Fruit fly (Drosophila melanogaster) Kc167 (cell line): ENCODE results near the gene CG5180.

Source experiments
- Myc ChIP-seq: fragments of >200 bp; optimal IDR thresholded peaks from 2 replicates; lab custom pipeline; 2017; ENCODE audit warnings: missing external identifiers
- Sin3A ChIP-seq: fragments of >200 bp; optimal IDR thresholded peaks from 2 replicates; lab custom pipeline; 2018; ENCODE audit warnings: missing external identifiers
- h ChIP-seq: fragments of >200 bp; optimal IDR thresholded peaks from 3 replicates; lab custom pipeline; 2018; ENCODE audit warnings: missing external identifiers
- insv ChIP-seq: fragments of >200 bp; optimal IDR thresholded peaks from 3 replicates; lab custom pipeline; 2018; ENCODE audit warnings: missing external identifiers
- psq ChIP-seq: fragments of >200 bp; optimal IDR thresholded peaks from 2 replicates; lab custom pipeline; 2017; ENCODE audit warnings: missing external identifiers
- ttk ChIP-seq: sonication (Bioruptor generic); optimal IDR thresholded peaks from 2 replicates; lab custom pipeline; 2017; ENCODE audit warnings: missing external identifiers

Gene CG5180

DNA sequence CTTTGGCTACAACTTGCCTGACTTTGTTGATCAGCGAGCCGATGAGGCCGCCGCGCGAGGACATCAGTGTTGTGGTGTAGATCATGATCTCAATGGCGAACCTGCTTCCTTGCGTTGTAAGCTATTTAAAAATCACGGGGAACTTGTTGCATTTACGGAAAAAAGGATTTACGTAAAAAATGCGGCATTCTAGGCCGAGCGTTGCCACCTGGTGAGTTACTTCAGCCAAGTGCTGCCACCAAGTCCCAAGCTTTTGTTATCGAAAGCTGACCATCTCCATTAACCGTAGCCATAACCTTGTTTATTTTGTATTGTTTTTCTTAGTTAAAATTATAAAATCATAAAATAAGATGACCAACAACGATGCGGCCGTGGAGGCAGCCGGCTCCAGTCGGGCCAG is 19.1 kb downstream of the CG5180 start, which contains the start of the genes TFAM and CG5412:
TSS of gene TFAM (minus strand) at position 222 of the 400 bp plus-strand sequence.
TSS of gene CG5412 (plus strand) at position 265 of the 400 bp plus-strand sequence.
- TF ChIP-seq h (lab: Kevin White, UChicago) (no peak), psq (lab: Kevin White, UChicago) (no peak), ttk (lab: Kevin White, UChicago) (no peak), insv (lab: Kevin White, UChicago) (no peak), Myc (no peak), Sin3A (lab: Kevin White, UChicago) (no peak)

DNA sequence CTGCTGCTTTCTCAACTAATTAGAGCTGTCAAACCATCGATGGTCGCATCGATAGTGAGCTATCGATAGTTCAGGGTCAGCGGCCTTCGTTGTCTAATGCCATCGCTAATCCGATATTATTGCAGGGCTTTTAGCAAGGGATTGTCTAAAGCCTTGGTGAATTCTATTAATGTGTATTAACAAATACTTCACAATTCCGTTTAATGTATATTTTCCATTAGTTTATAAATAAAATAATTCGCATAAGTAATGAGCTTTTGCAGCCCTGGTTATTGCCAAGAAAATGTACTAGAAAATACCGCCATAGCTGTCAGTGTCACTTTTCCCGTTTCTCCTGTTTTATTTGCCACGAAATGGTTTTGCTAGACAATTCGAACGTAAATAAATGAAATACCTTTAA is 22.1 kb downstream of the CG5180 start, which contains the start of the genes EloB and Srp14:
TSS of gene EloB (minus strand) at position 35 of the 400 bp plus-strand sequence.
TSS of gene Srp14 (plus strand) at position 300 of the 400 bp plus-strand sequence.
- no peak for TF ChIP-seq h (lab: Kevin White, UChicago)
- no peak for TF ChIP-seq ttk (lab: Kevin White, UChicago)
- TF ChIP-seq insv (lab: Kevin White, UChicago), result no peak
- TF ChIP-seq psq (lab: Kevin White, UChicago), result no peak
- no peak for TF ChIP-seq Sin3A (lab: Kevin White, UChicago)
- no peak for TF ChIP-seq Myc

DNA sequence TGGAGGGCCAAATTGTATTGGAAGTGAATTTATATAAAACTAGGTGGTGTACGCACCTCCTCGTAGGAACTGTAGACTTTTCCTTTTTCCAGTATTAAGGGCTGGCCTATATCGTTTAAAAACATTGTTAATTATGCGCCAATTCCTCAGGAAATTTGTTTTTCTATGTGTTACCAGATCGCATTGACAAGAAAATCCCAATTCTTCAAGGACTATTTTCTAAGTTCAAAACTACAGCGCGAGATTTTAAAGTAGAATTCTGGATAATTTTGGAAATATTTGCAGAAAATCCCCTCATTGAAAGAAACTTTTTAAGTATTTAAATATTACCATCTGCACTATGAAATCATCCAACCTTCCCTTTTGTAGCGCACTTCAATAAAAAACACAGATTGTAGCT is 23.6 kb downstream of the CG5180 start, which contains the start of gene CG34008:
TSS of gene CG34008 (minus strand) at position 147 of the 400 bp plus-strand sequence.
- TF ChIP-seq insv (lab: Kevin White, UChicago) (no peak), Myc (no peak), h (lab: Kevin White, UChicago) (no peak), ttk (lab: Kevin White, UChicago) (no peak), psq (lab: Kevin White, UChicago) (no peak), Sin3A (lab: Kevin White, UChicago) (no peak)

DNA sequence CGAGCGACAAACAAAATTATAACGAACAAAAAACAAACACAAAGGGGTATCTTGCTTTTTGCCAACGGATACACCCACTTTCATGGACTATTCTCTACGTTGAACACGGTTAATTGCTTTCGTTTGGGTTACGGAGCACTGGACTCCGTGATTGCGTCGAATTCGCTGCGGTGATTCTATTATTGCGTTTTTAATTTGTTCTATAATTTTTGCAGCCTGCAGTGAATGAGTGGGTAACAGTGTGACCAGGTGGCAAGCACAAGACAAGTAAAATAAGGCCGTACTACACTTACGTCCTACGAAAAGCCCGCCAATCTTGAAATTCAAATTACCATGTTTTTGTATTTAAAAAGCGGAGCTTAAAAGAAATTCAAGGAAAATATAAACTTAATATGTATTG is 27.8 kb downstream of the CG5180 start, which contains the start of gene CG16953:
TSS of gene CG16953 (minus strand) at position 268 of the 400 bp plus-strand sequence.
- TF ChIP-seq insv (lab: Kevin White, UChicago) (no peak), Myc (no peak), psq (lab: Kevin White, UChicago) (no peak), Sin3A (lab: Kevin White, UChicago) (no peak), h (lab: Kevin White, UChicago) (no peak), ttk (lab: Kevin White, UChicago) (no peak)

DNA sequence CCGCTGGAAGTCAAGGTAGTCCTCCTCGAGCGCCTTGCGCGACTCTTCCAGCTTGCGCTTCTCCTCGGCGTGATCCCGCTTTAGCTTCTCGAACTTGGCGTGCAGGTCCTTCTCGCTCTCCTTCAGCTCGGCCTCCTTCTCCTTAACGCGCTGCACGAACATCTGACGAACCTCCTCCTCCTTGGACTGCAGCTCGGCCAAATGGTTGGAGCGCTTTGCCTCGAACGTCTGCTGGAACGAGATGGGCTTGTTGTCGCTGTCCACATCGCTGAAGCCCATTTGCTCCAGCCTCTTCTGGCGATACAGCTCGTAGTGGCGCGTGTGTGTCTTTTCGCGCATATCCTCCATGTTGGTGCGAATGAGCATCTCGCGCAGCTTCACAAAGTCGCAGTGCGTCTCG is 28.7 kb downstream of the CG5180 start:
- TF ChIP-seq Sin3A (lab: Kevin White, UChicago) (no peak), h (lab: Kevin White, UChicago) (no peak), insv (lab: Kevin White, UChicago) (no peak), Myc (no peak), ttk (lab: Kevin White, UChicago) (no peak)

DNA sequence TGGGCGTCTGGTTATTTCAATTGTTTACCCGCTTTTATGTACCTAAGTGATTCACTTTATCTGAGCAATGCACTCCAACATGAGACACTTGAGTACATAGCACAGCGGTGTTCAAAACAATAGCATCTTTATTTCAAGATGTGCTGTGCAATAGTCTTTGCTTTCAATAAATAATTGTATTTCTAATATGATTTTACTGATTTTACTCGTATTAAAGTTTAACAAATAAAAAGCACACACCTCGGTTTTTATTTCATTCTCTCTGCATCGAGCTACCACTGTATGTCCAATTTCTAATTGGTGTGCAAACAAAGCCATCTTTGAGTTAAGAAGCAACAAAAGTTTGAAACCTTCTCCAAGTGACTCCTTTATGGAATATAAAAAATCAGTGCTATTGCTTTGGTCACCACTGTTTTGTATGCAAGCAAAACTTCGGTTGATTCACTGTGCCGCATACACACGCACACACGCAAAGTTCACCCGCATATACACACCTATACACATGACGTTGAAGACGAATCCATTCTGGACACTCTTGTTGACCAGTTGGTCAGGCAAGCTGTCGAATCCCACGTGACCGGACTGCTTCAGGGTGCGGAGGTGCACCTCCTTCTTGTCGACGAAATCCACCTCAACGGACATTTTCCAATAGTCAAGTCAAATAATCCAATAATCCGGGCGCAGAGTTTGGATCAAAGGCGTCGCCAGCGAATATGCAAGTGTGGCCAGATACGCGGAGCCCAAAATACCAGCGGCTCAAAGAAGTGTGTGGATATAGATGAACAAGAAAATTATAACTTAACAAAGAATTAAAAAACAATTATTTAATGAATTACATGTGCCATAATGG is 30.1 kb downstream of the CG5180 start, which contains the start of gene Septin2:
TSS of gene Septin2 (minus strand) at position 727 of the 850 bp plus-strand sequence.
- TF ChIP-seq Myc (no peak), Sin3A (lab: Kevin White, UChicago) (no peak), h (lab: Kevin White, UChicago) (no peak), ttk (lab: Kevin White, UChicago) (no peak)

DNA sequence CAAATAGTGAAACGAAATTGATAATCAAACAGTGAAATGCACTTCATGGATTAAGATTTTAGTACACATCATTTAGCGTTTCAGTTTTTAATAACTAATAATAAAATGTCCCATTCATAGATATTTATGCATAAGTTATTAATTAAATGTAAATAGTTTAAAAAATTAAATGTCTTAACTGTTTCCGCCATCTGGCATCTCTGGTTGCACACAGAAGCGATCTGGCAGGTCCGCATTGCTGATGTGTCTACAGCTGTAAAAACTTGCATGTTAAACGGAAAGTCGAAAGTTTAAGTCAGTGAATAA is 30.7 kb downstream of the CG5180 start, which contains the start of gene Srp72:
TSS of gene Srp72 (plus strand) at position 232 of the 306 bp plus-strand sequence.
- TF ChIP-seq insv (lab: Kevin White, UChicago), result no peak
- no peak for TF ChIP-seq Myc
- no peak for TF ChIP-seq h (lab: Kevin White, UChicago)
- TF ChIP-seq ttk (lab: Kevin White, UChicago), result no peak
- no peak for TF ChIP-seq psq (lab: Kevin White, UChicago)
- no peak for TF ChIP-seq Sin3A (lab: Kevin White, UChicago)

DNA sequence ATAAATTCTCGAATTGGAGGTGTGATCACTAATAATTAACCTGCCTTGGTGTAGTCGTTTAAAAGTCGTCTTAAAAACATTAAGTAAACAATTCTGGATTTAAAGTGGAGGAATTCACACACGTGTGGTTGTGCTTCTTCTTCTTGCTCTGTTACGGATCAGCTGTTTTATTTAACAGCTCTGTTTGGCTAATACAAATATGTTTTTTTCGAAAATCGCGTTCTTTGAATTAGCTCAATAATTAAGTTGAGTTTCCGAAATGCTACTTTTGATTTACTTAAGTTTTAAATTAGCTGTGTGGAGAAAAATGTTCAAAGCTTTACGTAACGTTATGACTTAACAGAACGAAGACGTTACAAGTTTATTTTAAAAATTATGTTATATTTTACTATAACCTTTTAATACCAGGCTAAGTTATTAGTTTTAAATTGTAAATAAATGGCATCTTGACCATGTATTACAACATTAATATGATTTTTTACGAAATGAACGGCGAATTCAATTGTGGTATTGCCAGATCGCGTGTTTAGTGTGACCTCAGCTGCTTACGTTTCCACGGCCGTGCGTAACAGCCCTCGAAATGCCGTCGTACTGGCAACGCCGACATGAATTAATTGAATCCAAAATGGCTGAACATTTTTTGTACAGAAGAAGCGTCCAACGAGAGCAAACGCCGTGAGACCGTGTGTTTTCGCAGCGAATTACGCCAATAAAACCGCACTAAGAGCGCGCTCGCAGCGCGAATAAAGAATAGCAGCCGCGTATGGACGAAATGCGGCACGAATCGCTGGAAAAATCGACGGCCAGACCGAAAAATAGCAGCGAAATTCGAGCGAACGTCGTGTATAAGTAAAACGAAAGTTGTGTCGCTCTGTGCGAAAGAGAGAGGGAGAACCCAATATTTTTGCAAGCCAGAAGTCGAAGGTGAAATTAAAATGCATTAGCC is 35.1 kb downstream of the CG5180 start, which contains the start of the genes Pus1 and bon:
TSS of gene Pus1 (minus strand) at position 155 of the 946 bp plus-strand sequence.
TSS of gene bon (plus strand) at position 623 of the 946 bp plus-strand sequence.
- no peak for TF ChIP-seq Myc
- TF ChIP-seq Sin3A (lab: Kevin White, UChicago), result no peak
- TF ChIP-seq h (lab: Kevin White, UChicago), result no peak

DNA sequence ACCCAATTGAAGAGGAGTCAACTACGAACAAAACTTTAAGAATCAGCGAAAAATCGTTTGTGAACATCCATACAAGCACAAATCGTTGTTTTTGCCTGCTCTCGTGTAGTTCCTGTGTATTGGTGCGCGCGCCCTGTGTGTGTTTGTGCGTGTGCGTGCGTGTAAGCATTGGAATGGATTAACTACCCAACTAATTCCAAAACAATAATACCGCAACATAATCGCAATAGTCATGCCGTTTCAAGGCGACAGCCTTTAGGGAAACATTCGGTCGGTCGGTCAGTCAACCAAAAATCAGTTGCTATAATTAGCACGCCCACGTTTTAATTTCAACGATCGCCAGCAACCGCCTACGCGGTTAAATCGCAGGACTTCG is 35.7 kb downstream of the CG5180 start:
- TF ChIP-seq ttk (lab: Kevin White, UChicago) (no peak), psq (lab: Kevin White, UChicago) (no peak), insv (lab: Kevin White, UChicago) (no peak), h (lab: Kevin White, UChicago) (no peak), Sin3A (lab: Kevin White, UChicago) (no peak), Myc (no peak)

DNA sequence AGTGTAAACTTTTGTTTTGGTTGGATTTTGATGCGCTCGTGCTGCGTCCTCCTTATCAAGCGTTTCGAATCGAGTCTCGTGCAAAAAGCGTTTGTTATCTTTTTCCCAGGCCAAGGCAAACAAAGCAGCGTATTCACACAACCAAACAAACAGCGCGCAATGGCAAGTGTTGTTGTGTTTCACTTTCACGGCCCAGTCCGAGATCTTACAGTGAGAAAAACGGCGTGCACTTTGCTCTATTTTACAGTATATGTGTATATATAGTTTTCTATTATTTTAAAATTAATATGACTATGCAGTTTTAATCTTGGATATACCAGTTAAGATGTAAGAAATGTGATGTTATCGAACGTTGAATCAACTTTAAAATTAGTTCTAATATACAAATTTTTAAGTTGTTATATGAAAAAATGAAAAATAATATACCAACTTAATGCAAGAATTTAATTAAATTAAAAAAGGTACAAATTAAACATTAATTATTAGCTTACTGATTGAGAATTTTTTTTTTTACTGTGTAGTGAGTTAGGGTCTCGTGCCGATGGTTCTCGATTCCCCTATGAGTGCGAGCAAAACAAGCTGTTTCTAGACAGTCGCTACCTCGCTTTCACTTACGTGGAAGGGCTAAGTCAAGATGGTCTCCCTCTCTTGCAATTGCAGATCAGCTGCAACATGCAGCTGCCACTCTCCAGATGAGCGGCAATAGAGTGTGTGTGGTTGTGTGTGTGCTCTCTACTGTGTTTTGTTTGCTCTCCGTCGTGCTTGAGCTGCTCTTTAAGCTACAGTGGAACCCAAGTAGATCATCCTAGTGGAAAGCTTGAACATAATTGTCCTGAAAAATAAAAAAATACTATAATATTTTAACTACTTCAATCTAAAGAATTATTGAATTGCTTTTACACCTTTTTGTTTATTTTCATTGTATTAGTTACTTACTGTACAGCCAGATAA is 36.7 kb downstream of the CG5180 start:
- TF ChIP-seq insv (lab: Kevin White, UChicago), result no peak
